Worm (Caenorhabditis elegans) whole organism, L4 larva: Measurements from ENCODE around the gene cpd-2.

Source experiments
- ceh-82 ChIP-seq: sonication (generic microtip); optimal IDR thresholded peaks from 2 replicates; lab custom pipeline; 2017; ENCODE audit warnings: missing biosample characterization, missing genetic modification characterization
- hlh-30 ChIP-seq: sonication (generic microtip); optimal IDR thresholded peaks from 2 replicates; lab custom pipeline; 2017; ENCODE audit warnings: antibody characterized with exemption, mild to moderate bottlenecking, missing genetic modification characterization, missing compliant biosample characterization; ENCODE audit not compliant: insufficient read depth
- mxl-2 ChIP-seq: fragments of 200-800 bp; sonication (Bioruptor generic); conservative IDR thresholded peaks from 2 replicates; pipeline ENCODE4 v1.3.6; 2022; ENCODE audit warnings: missing genetic modification reagents, missing genetic modification characterization, missing compliant biosample characterization
- nhr-237 ChIP-seq: sonication (generic microtip); optimal IDR thresholded peaks from 2 replicates; lab custom pipeline; 2017; ENCODE audit warnings: missing biosample characterization, missing genetic modification characterization
- nhr-25 ChIP-seq: sonication (generic microtip); optimal IDR thresholded peaks from 2 replicates; lab custom pipeline; 2017; ENCODE audit warnings: missing genetic modification characterization, mild to moderate bottlenecking, missing compliant biosample characterization, antibody characterized with exemption, moderate library complexity, borderline replicate concordance; ENCODE audit not compliant: insufficient read depth
- pha-4 ChIP-seq, 2 experiments: fragments of 150-350 bp in 1 of 2; fragments of 200-800 bp in 1 of 2; sonication (Bioruptor generic) in 1 of 2; IDR thresholded peaks in 1 of 2; optimal IDR thresholded peaks in 1 of 2; 2 replicates each; pipeline versions ENCODE4 v1.3.6 to Lab custom; 2014 to 2022; ENCODE audit warnings: missing genetic modification characterization in 2 of 2, missing genetic modification reagents in 2 of 2, missing biosample characterization in 1 of 2, missing compliant biosample characterization in 1 of 2
- unc-39 ChIP-seq: sonication (generic microtip); optimal IDR thresholded peaks from 2 replicates; lab custom pipeline; 2017; ENCODE audit warnings: missing biosample characterization, missing genetic modification characterization
- unc-62 ChIP-seq, 3 experiments: fragments of 150-350 bp in 1 of 3; sonication (generic microtip); optimal IDR thresholded peaks in 2 of 3; peaks in 1 of 3; 1 replicate in 1 of 3; 2 replicates in 2 of 3; lab custom pipeline; 2014 to 2017; ENCODE audit warnings: missing biosample characterization in 3 of 3, missing genetic modification characterization in 3 of 3, missing genetic modification reagents in 3 of 3, missing genotype in 1 of 3
- zag-1 ChIP-seq: fragments of 150-350 bp; optimal IDR thresholded peaks from 2 replicates; lab custom pipeline; 2014; ENCODE audit warnings: missing biosample characterization, missing genetic modification characterization

- TF ChIP-seq hlh-30 (no peak), pha-4 (GFP tag; IDR thresholded peaks at IDR 0.05; lab: Robert Waterston, UW) (no peak), pha-4 (tag; optimal IDR thresholded peaks at IDR 0.05; lab: Kevin White, UChicago) (no peak), mxl-2 (GFP tag; lab: Robert Waterston, UW) (no peak), nhr-25 (tag; lab: Kevin White, UChicago) (no peak), ceh-82 (tag; lab: Kevin White, UChicago) (no peak), unc-39 (tag; lab: Kevin White, UChicago) (no peak), nhr-237 (tag; lab: Kevin White, UChicago) (no peak), unc-62 (GFP tag; optimal IDR thresholded peaks at IDR 0.05 in 1 of 2; lab: Kevin White, UChicago) (peak in 1 of 2 experiments; percentile 21), unc-62 (tag; optimal IDR thresholded peaks at IDR 0.05; lab: Kevin White, UChicago) (no peak), zag-1 (tag; lab: Kevin White, UChicago) (no peak)
These were observed 43.1 kb upstream of the cpd-2 start, which contains the start of gene C09G1.4 for ce11 chrX:16006529-16006928.
